Fruit fly (Drosophila melanogaster) S2 (cell line): ENCODE measurements around the gene CG9338.

ENCODE experiments used
- CG8478 ChIP-seq: fragments of >200 bp; optimal IDR thresholded peaks from 2 replicates; lab custom pipeline; 2018
- CTCF ChIP-seq, 2 experiments: fragments of >200 bp; optimal IDR thresholded peaks; 2 replicates each; lab custom pipeline; 2018

DNA sequence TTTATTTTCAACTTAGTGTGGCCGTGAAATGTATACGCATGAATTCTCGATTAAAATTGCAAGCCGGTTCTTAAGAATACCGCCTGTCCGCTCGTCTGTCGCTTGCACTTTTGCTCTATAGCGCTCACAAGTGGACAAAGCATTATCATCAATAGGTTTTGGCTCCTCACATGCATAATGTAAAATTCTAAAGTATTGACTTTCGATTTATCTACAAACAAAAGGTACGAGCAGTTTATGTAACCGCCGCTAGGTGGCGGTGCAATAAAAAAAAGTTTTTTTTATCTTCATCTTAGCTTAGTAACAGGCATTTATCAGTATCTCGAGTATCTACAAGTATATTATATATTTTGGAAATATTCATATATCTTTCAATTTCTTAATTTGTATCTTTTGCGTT lies 38.8 kb upstream of the CG9338 start:
- TF ChIP-seq CG8478 = no peak
- peak; percentile 77 to 86 for TF ChIP-seq CTCF (optimal IDR thresholded peaks at IDR 0.05; lab: Kevin White, UChicago)
